Fruit fly (Drosophila melanogaster): ENCODE results near the gene CG8100.

DNA sequence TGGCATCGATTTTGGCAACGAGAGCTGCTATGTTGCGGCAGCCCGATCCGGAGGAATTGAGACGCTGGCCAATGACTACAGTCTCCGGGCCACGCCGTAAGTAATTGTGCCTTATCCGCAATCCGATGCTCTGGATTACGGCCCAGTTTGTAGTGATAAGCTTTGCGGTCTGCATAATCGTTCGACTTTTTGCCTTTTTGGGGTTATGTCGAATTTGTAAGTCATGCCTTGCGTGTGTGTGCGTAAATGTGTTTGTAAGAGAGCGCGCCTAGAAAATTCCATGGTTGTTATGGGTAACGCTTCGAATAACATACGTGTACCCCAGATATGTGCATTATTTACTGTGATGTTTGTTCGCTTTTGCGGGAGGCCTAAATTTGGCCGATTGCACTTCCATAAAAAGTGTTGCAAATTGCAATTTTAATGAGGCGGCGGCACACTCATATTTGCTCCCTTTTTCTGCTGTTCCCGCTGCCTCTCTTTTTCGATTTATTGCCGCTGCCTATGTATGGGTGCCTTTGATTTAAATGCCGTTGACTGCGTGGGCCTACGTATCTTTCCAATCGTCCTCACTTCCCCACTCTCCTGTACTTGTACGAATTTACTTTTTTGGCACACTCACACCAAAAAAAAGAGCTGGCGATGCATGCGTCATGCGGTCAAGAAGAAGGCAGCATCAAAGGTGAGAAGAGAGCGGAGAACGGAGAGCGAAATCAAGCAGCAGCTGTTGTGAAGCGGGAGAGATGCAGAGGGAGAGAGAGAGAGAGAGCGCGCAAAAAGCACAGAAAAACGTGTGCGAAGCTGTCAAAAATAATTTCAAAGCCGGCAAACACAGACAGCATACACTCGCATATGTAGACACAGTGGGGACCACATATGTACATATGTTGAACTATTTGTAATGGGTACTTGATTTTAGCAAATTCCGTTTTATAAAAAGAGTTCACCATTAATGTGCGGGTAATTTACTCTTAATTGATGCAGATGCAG lies 45.5 kb upstream of the CG8100 start:
- TF ChIP-seq CTCF (optimal IDR thresholded peaks at IDR 0.05) (no peak), CG8478 (optimal IDR thresholded peaks at IDR 0.05) (no peak)
